Worm (Caenorhabditis elegans) whole organism, young adult: ENCODE results near the gene F11A5.13.

Experiments used
- B0336.3 ChIP-seq: fragments of 200-800 bp; sonication (Bioruptor generic); IDR thresholded peaks from 2 replicates; pipeline ENCODE4 v1.3.6; 2022; ENCODE audit warnings: missing genetic modification characterization, missing compliant biosample characterization
- D2030.7 ChIP-seq: fragments of 200-800 bp; sonication (Bioruptor generic); IDR thresholded peaks from 2 replicates; pipeline ENCODE4 v1.3.6; 2022; ENCODE audit warnings: missing genetic modification reagents, missing genetic modification characterization, missing compliant biosample characterization
- F22D6.2 ChIP-seq: sonication (generic microtip); optimal IDR thresholded peaks from 2 replicates; lab custom pipeline; 2016; ENCODE audit warnings: mild to moderate bottlenecking, missing genetic modification characterization, missing compliant biosample characterization
- F39B2.1 ChIP-seq: fragments of 200-800 bp; sonication (Bioruptor generic); IDR thresholded peaks from 2 replicates; pipeline ENCODE4 v1.3.6; 2022; ENCODE audit warnings: missing genetic modification reagents, missing genetic modification characterization, missing compliant biosample characterization
- F49E8.2 ChIP-seq: sonication (generic microtip); optimal IDR thresholded peaks from 3 replicates; lab custom pipeline; 2017; ENCODE audit warnings: missing genetic modification characterization, mild to moderate bottlenecking, missing compliant biosample characterization, antibody characterized with exemption, moderate library complexity; ENCODE audit not compliant: insufficient read depth
- F57A8.1 ChIP-seq: fragments of 200-800 bp; sonication (Bioruptor generic); optimal IDR thresholded peaks from 2 replicates; lab custom pipeline; 2018; ENCODE audit warnings: mild to moderate bottlenecking, missing genetic modification characterization, moderate library complexity, missing compliant biosample characterization
- F57C9.4 ChIP-seq: sonication (generic microtip); optimal IDR thresholded peaks from 2 replicates; lab custom pipeline; 2017; ENCODE audit warnings: mild to moderate bottlenecking, missing genetic modification characterization, missing compliant biosample characterization
- Y53F4B.3 ChIP-seq: fragments of 200-800 bp; sonication (Bioruptor generic); IDR thresholded peaks from 2 replicates; pipeline ENCODE4 v1.3.6; 2022; ENCODE audit warnings: missing genetic modification reagents, missing genetic modification characterization, missing compliant biosample characterization
- Y53G8AR.9 ChIP-seq: fragments of 200-800 bp; sonication (Bioruptor generic); conservative IDR thresholded peaks from 2 replicates; pipeline ENCODE4 v1.3.6; 2022; ENCODE audit warnings: missing genetic modification reagents, missing genetic modification characterization, missing compliant biosample characterization
- Y56A3A.18 ChIP-seq: fragments of 200-800 bp; sonication (Bioruptor generic); IDR thresholded peaks from 2 replicates; pipeline ENCODE4 v1.3.6; 2022; ENCODE audit warnings: missing genetic modification reagents, missing genetic modification characterization, missing compliant biosample characterization
- Y95B8A.8 ChIP-seq: fragments of 200-800 bp; sonication (Bioruptor generic); IDR thresholded peaks from 2 replicates; pipeline ENCODE4 v1.3.6; 2022; ENCODE audit warnings: missing genetic modification reagents, missing genetic modification characterization, missing compliant biosample characterization
- atf-7 ChIP-seq: sonication (generic microtip); optimal IDR thresholded peaks from 2 replicates; lab custom pipeline; 2017; ENCODE audit warnings: mild to moderate bottlenecking, missing genetic modification characterization, missing compliant biosample characterization
- attf-3 ChIP-seq: fragments of 200-800 bp; sonication (Bioruptor generic); conservative IDR thresholded peaks from 2 replicates; pipeline ENCODE4 v1.3.6; 2022; ENCODE audit warnings: missing genetic modification reagents, missing genetic modification characterization, missing compliant biosample characterization
- attf-6 ChIP-seq: fragments of 200-800 bp; sonication (Bioruptor generic); IDR thresholded peaks from 2 replicates; pipeline ENCODE4 v1.3.6; 2022; ENCODE audit warnings: missing genetic modification reagents, missing genetic modification characterization, missing compliant biosample characterization
- ccch-3 ChIP-seq: fragments of 200-800 bp; sonication (Bioruptor generic); optimal IDR thresholded peaks from 2 replicates; lab custom pipeline; 2018; ENCODE audit warnings: mild to moderate bottlenecking, missing genetic modification characterization, missing compliant biosample characterization
- ceh-100 ChIP-seq: fragments of 200-800 bp; sonication (Bioruptor generic); IDR thresholded peaks from 2 replicates; pipeline ENCODE4 v1.3.6; 2022; ENCODE audit warnings: missing genetic modification reagents, missing genetic modification characterization, missing compliant biosample characterization
- dpl-1 ChIP-seq: fragments of 150-350 bp; optimal IDR thresholded peaks from 2 replicates; lab custom pipeline; 2014; ENCODE audit warnings: missing biosample characterization, missing genetic modification reagents, missing genetic modification characterization
- egrh-3 ChIP-seq: fragments of 200-800 bp; sonication (Bioruptor generic); IDR thresholded peaks from 2 replicates; pipeline ENCODE4 v1.3.6; 2022; ENCODE audit warnings: missing genetic modification reagents, missing genetic modification characterization, missing compliant biosample characterization
- ets-4 ChIP-seq: fragments of 200-800 bp; sonication (Bioruptor generic); optimal IDR thresholded peaks from 2 replicates; lab custom pipeline; 2018; ENCODE audit warnings: mild to moderate bottlenecking, missing genetic modification characterization, missing compliant biosample characterization
- him-1 ChIP-seq: sonication (generic microtip); optimal IDR thresholded peaks from 2 replicates; lab custom pipeline; 2016; ENCODE audit warnings: missing genotype, missing genetic modification reagents, missing genetic modification characterization, missing compliant biosample characterization
- hlh-12 ChIP-seq: sonication (generic microtip); optimal IDR thresholded peaks from 2 replicates; lab custom pipeline; 2016; ENCODE audit warnings: missing genetic modification characterization, missing compliant biosample characterization
- hmg-20 ChIP-seq: fragments of 200-800 bp; sonication (Bioruptor generic); IDR thresholded peaks from 2 replicates; pipeline ENCODE4 v1.3.6; 2022; ENCODE audit warnings: missing genetic modification reagents, missing genetic modification characterization, missing compliant biosample characterization
- madf-8 ChIP-seq: fragments of 200-800 bp; sonication (Bioruptor generic); conservative IDR thresholded peaks from 2 replicates; pipeline ENCODE4 v1.3.6; 2022; ENCODE audit warnings: missing genetic modification reagents, missing genetic modification characterization, missing compliant biosample characterization
- mcd-1 ChIP-seq: fragments of 200-800 bp; sonication (Bioruptor generic); IDR thresholded peaks from 2 replicates; pipeline ENCODE4 v1.3.6; 2022; ENCODE audit warnings: missing genetic modification reagents, missing genetic modification characterization, missing compliant biosample characterization
- mel-28 ChIP-seq: sonication (generic microtip); optimal IDR thresholded peaks from 2 replicates; lab custom pipeline; 2016; ENCODE audit warnings: borderline replicate concordance, mild to moderate bottlenecking, missing genetic modification characterization, missing compliant biosample characterization
- mxl-1 ChIP-seq: sonication (generic microtip); optimal IDR thresholded peaks from 2 replicates; lab custom pipeline; 2016; ENCODE audit warnings: missing genetic modification characterization, missing compliant biosample characterization
- nfya-1 ChIP-seq: sonication (generic microtip); optimal IDR thresholded peaks from 2 replicates; lab custom pipeline; 2017; ENCODE audit warnings: antibody characterized with exemption, missing compliant biosample characterization, missing genetic modification characterization, borderline replicate concordance; ENCODE audit not compliant: insufficient read depth
- sdz-38 ChIP-seq: sonication (generic microtip); optimal IDR thresholded peaks from 2 replicates; lab custom pipeline; 2016; ENCODE audit warnings: missing genotype, missing genetic modification characterization, missing compliant biosample characterization
- snpc-3.4 ChIP-seq: sonication (generic microtip); optimal IDR thresholded peaks from 2 replicates; lab custom pipeline; 2017; ENCODE audit warnings: missing genetic modification characterization, mild to moderate bottlenecking, missing compliant biosample characterization, antibody characterized with exemption, moderate library complexity, missing genotype, missing genetic modification reagents
- tlf-1 ChIP-seq: fragments of 200-800 bp; sonication (Bioruptor generic); optimal IDR thresholded peaks from 2 replicates; lab custom pipeline; 2018; ENCODE audit warnings: mild to moderate bottlenecking, missing genetic modification characterization, missing compliant biosample characterization
- xnd-1 ChIP-seq: sonication (generic microtip); optimal IDR thresholded peaks from 2 replicates; lab custom pipeline; 2016; ENCODE audit warnings: missing genotype, missing genetic modification reagents, missing genetic modification characterization, missing compliant biosample characterization
- ztf-28 ChIP-seq: fragments of 200-800 bp; sonication (Bioruptor generic); IDR thresholded peaks from 2 replicates; pipeline ENCODE4 v1.3.6; 2022; ENCODE audit warnings: missing genetic modification reagents, missing genetic modification characterization, missing compliant biosample characterization
- ztf-3 ChIP-seq: fragments of 200-800 bp; sonication (Bioruptor generic); optimal IDR thresholded peaks from 2 replicates; lab custom pipeline; 2018; ENCODE audit warnings: mild to moderate bottlenecking, missing genetic modification characterization, missing compliant biosample characterization
- ztf-6 ChIP-seq: fragments of 200-800 bp; sonication (Bioruptor generic); IDR thresholded peaks from 2 replicates; pipeline ENCODE4 v1.3.6; 2022; ENCODE audit warnings: missing genetic modification reagents, missing genetic modification characterization, missing compliant biosample characterization

The F11A5.13 gene

DNA sequence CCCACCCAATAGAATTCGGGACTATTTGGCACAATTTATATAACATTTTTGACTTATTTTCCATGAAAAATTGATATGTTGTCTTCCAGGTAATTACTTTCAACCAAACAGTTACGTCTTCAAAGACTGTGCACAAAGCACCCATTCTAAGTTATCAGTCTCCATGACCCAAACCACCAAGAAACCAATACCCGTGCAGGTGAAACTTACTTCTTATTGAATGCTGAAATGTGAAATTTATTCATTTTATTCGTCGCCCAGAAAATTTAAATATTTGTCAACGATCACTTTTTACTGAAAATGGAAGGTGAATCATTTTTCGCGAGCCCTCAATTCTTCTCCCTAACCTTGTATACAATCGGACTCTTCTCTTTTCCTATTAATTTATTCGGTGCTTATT lies 36.0 kb downstream of the F11A5.13 start, which contains the start of gene srh-281:
srh-281 (plus strand) TSS at position 301 of the 400 bp plus-strand sequence.
- TF ChIP-seq dpl-1 (GFP tag; lab: Kevin White, UChicago) (no peak), F39B2.1 (GFP tag; lab: Robert Waterston, UW) (no peak), F57A8.1 (GFP tag; lab: Kevin White, UChicago) (no peak), snpc-3.4 (tag; lab: Kevin White, UChicago) (no peak), tlf-1 (GFP tag; lab: Kevin White, UChicago) (no peak), F49E8.2 (tag; lab: Kevin White, UChicago) (no peak), hmg-20 (GFP tag; lab: Robert Waterston, UW) (no peak), B0336.3 (GFP tag; lab: Robert Waterston, UW) (no peak), madf-8 (GFP tag; lab: Robert Waterston, UW) (no peak), egrh-3 (GFP tag; lab: Robert Waterston, UW) (no peak), sdz-38 (tag; lab: Kevin White, UChicago) (no peak), attf-3 (GFP tag; lab: Robert Waterston, UW) (no peak), Y56A3A.18 (GFP tag; lab: Robert Waterston, UW) (no peak), D2030.7 (no peak), ets-4 (no peak), him-1 (tag; lab: Kevin White, UChicago) (no peak), mcd-1 (GFP tag; lab: Robert Waterston, UW) (no peak)
- TF ChIP-seq, all 124 proteins: peak for 0

ce11 chrV:16183357-16183756 lies 43.1 kb downstream of the F11A5.13 start, which contains the start of gene srz-14:
TSS of gene srz-14 (plus strand) at chrV:16183657.
- no peak for TF ChIP-seq atf-7
- no peak for TF ChIP-seq ztf-3 (GFP tag; lab: Kevin White, UChicago)
- no peak for TF ChIP-seq madf-8 (GFP tag; lab: Robert Waterston, UW)
- no peak for TF ChIP-seq F22D6.2 (tag; lab: Kevin White, UChicago)

DNA sequence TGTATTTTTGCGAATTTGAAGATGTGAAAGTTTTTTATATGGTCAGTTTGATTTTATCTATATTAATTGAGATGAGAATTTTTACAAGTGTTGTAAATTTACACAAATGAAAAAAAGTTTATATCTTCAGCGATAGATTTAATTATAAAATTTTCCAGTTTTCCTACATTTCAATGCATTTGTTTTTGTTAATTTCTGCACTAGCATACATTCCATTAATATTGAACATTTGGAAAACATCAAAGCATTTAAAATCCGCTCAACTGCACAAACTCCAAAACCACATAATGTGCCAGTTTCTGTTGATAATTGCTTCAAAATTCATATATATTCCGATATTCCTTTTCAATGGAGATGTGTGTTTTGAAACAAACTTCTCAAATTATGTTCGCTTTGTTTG lies 43.6 kb downstream of the F11A5.13 start, which contains the start of gene srh-277:
srh-277 (plus strand) TSS at position 301 of the 400 bp plus-strand sequence.
- no peak for TF ChIP-seq ccch-3 (GFP tag; lab: Kevin White, UChicago)
- TF ChIP-seq xnd-1 (tag; lab: Kevin White, UChicago), result no peak
- TF ChIP-seq Y53G8AR.9 (GFP tag; lab: Robert Waterston, UW), result no peak

ce11 chrV:16182110-16182509 lies 44.4 kb downstream of the F11A5.13 start, which contains the start of gene srz-13:
TSS of gene srz-13 (plus strand) at chrV:16182410.
- TF ChIP-seq ztf-6 (GFP tag; lab: Robert Waterston, UW) (no peak), ztf-3 (GFP tag; lab: Kevin White, UChicago) (no peak), ztf-28 (GFP tag; lab: Robert Waterston, UW) (no peak), tlf-1 (GFP tag; lab: Kevin White, UChicago) (no peak), F57C9.4 (tag; lab: Kevin White, UChicago) (no peak), Y95B8A.8 (no peak), Y56A3A.18 (GFP tag; lab: Robert Waterston, UW) (no peak), Y53F4B.3 (no peak), attf-6 (no peak), Y53G8AR.9 (GFP tag; lab: Robert Waterston, UW) (no peak), ceh-100 (GFP tag; lab: Robert Waterston, UW) (no peak), nfya-1 (tag; lab: Kevin White, UChicago) (no peak), hlh-12 (no peak), him-1 (tag; lab: Kevin White, UChicago) (no peak), mxl-1 (no peak), mel-28 (tag; lab: Kevin White, UChicago) (no peak)
